Worm (Caenorhabditis elegans) whole organism, L4 larva: Measurements from ENCODE around the gene hmg-1.1.
A peak's percentile ranks its signal among the peaks of the same experiment; 100 is the strongest.

ENCODE experiments used
- D1046.2 ChIP-seq: fragments of 200-800 bp; sonication (Bioruptor generic); IDR thresholded peaks from 2 replicates; pipeline ENCODE4 v1.3.6; 2022; ENCODE audit warnings: missing genetic modification characterization, missing compliant biosample characterization
- R02D3.7 ChIP-seq: fragments of 150-350 bp; sonication (generic microtip); optimal IDR thresholded peaks from 3 replicates; lab custom pipeline; 2014; ENCODE audit warnings: missing biosample characterization, missing genetic modification characterization
- T20F7.1 ChIP-seq: fragments of 200-800 bp; sonication (Bioruptor generic); optimal IDR thresholded peaks from 2 replicates; lab custom pipeline; 2018; ENCODE audit warnings: mild to moderate bottlenecking, missing genetic modification characterization, missing compliant biosample characterization
- ZK546.5 ChIP-seq, 2 experiments: sonication (generic microtip); optimal IDR thresholded peaks; 2 replicates each; lab custom pipeline; 2017; ENCODE audit warnings: missing biosample characterization in 2 of 2, missing genetic modification characterization in 2 of 2
- aha-1 ChIP-seq: fragments of 150-350 bp; peaks from one replicate; lab custom pipeline; 2014; ENCODE audit warnings: missing biosample characterization, missing genetic modification characterization
- arid-1 ChIP-seq: fragments of 200-800 bp; sonication (Bioruptor generic); conservative IDR thresholded peaks from 2 replicates; pipeline ENCODE4 v1.3.6; 2022; ENCODE audit warnings: missing genetic modification reagents, missing genetic modification characterization, missing compliant biosample characterization
- attf-4 ChIP-seq: sonication (generic microtip); optimal IDR thresholded peaks from 3 replicates; lab custom pipeline; 2017; ENCODE audit warnings: missing biosample characterization, missing genetic modification characterization
- ceh-20 ChIP-seq: fragments of 200-800 bp; sonication (Bioruptor generic); IDR thresholded peaks from 2 replicates; pipeline ENCODE4 v1.3.6; 2022; ENCODE audit warnings: missing genetic modification reagents, missing genetic modification characterization, missing compliant biosample characterization
- ceh-28 ChIP-seq: fragments of 150-350 bp; optimal IDR thresholded peaks from 2 replicates; lab custom pipeline; 2014; ENCODE audit warnings: missing biosample characterization, missing genetic modification reagents, missing genetic modification characterization
- ceh-32 ChIP-seq: sonication (generic microtip); optimal IDR thresholded peaks from 2 replicates; lab custom pipeline; 2016; ENCODE audit warnings: mild to moderate bottlenecking, missing genetic modification characterization, missing compliant biosample characterization; ENCODE audit not compliant: poor library complexity
- ces-1 ChIP-seq: fragments of 150-350 bp; sonication (generic microtip); optimal IDR thresholded peaks from 4 replicates; lab custom pipeline; 2014; ENCODE audit warnings: missing biosample characterization, missing genetic modification reagents, missing genetic modification characterization
- cey-2 ChIP-seq: sonication (generic microtip); optimal IDR thresholded peaks from 3 replicates; lab custom pipeline; 2017; ENCODE audit warnings: missing genetic modification characterization, mild to moderate bottlenecking, missing compliant biosample characterization, antibody characterized with exemption, borderline replicate concordance; ENCODE audit not compliant: insufficient read depth
- daf-12 ChIP-seq: fragments of 150-350 bp; optimal IDR thresholded peaks from 2 replicates; lab custom pipeline; 2014; ENCODE audit warnings: missing biosample characterization, missing genetic modification reagents, missing genetic modification characterization
- daf-16 ChIP-seq, 3 experiments: sonication (generic microtip); optimal IDR thresholded peaks; 2 replicates each; lab custom pipeline; 2016 to 2017; ENCODE audit warnings: missing genetic modification characterization in 3 of 3, missing genetic modification reagents in 3 of 3, mild to moderate bottlenecking in 2 of 3, missing compliant biosample characterization in 2 of 3, missing biosample characterization in 1 of 3, moderate library complexity in 1 of 3
- dmd-6 ChIP-seq: fragments of 200-800 bp; sonication (Bioruptor generic); IDR thresholded peaks from 2 replicates; pipeline ENCODE4 v1.3.6; 2022; ENCODE audit warnings: missing genetic modification reagents, missing genetic modification characterization, missing compliant biosample characterization
- gei-8 ChIP-seq: fragments of 200-800 bp; sonication (Bioruptor generic); optimal IDR thresholded peaks from 2 replicates; lab custom pipeline; 2018; ENCODE audit warnings: mild to moderate bottlenecking, missing genetic modification characterization, missing compliant biosample characterization
- hif-1 ChIP-seq, 2 experiments: sonication (generic microtip); optimal IDR thresholded peaks; 2 replicates each; lab custom pipeline; 2016 to 2017; ENCODE audit warnings: missing compliant biosample characterization in 2 of 2, missing genetic modification characterization in 2 of 2, missing genetic modification reagents in 2 of 2, missing genotype in 2 of 2, mild to moderate bottlenecking in 1 of 2
- hlh-11 ChIP-seq: fragments of 200-800 bp; sonication (Bioruptor generic); optimal IDR thresholded peaks from 2 replicates; lab custom pipeline; 2018; ENCODE audit warnings: mild to moderate bottlenecking, missing genetic modification characterization, missing compliant biosample characterization
- hmg-1.1 ChIP-seq: fragments of 200-800 bp; sonication (Bioruptor generic); IDR thresholded peaks from 2 replicates; pipeline ENCODE4 v1.3.6; 2022; ENCODE audit warnings: missing genetic modification reagents, missing genetic modification characterization, missing compliant biosample characterization
- lin-13 ChIP-seq: fragments of 150-350 bp; optimal IDR thresholded peaks from 2 replicates; lab custom pipeline; 2014; ENCODE audit warnings: missing biosample characterization, missing genetic modification reagents, missing genetic modification characterization
- lin-15B ChIP-seq: fragments of 150-350 bp; sonication (generic microtip); optimal IDR thresholded peaks from 3 replicates; lab custom pipeline; 2014; ENCODE audit warnings: missing biosample characterization, missing genetic modification characterization
- lin-39 ChIP-seq: fragments of 150-350 bp; optimal IDR thresholded peaks from 2 replicates; lab custom pipeline; 2014; ENCODE audit warnings: missing biosample characterization, missing genetic modification reagents, missing genetic modification characterization
- lir-3 ChIP-seq: sonication (generic microtip); optimal IDR thresholded peaks from 2 replicates; lab custom pipeline; 2016; ENCODE audit warnings: mild to moderate bottlenecking, missing genetic modification characterization, missing compliant biosample characterization
- lsy-2 ChIP-seq, 2 experiments: fragments of 150-350 bp in 1 of 2; sonication (generic microtip) in 1 of 2; optimal IDR thresholded peaks; 2 replicates each; lab custom pipeline; 2014 to 2017; ENCODE audit warnings: missing biosample characterization in 2 of 2, missing genetic modification characterization in 2 of 2
- madf-5 ChIP-seq, 2 experiments: fragments of 200-800 bp; sonication (Bioruptor generic); IDR thresholded peaks; 2 replicates each; pipeline ENCODE4 v1.3.6; 2022; ENCODE audit warnings: missing compliant biosample characterization in 2 of 2, missing genetic modification characterization in 2 of 2
- madf-9 ChIP-seq: fragments of 200-800 bp; sonication (Bioruptor generic); conservative IDR thresholded peaks from 2 replicates; pipeline ENCODE4 v1.3.6; 2022; ENCODE audit warnings: missing genetic modification reagents, missing genetic modification characterization, missing compliant biosample characterization
- mdl-1 ChIP-seq, 2 experiments: fragments of 150-350 bp in 1 of 2; sonication (generic microtip) in 1 of 2; optimal IDR thresholded peaks; 2 replicates each; lab custom pipeline; 2014 to 2017; ENCODE audit warnings: missing biosample characterization in 2 of 2, missing genetic modification characterization in 2 of 2
- mxl-3 ChIP-seq: fragments of 200-800 bp; sonication (Bioruptor generic); optimal IDR thresholded peaks from 2 replicates; lab custom pipeline; 2018; ENCODE audit warnings: mild to moderate bottlenecking, missing genetic modification characterization, missing compliant biosample characterization
- nhr-11 ChIP-seq: fragments of 150-350 bp; optimal IDR thresholded peaks from 2 replicates; lab custom pipeline; 2014; ENCODE audit warnings: missing biosample characterization, missing genetic modification characterization
- nhr-111 ChIP-seq: fragments of 200-800 bp; sonication (Bioruptor generic); optimal IDR thresholded peaks from 2 replicates; lab custom pipeline; 2018; ENCODE audit warnings: mild to moderate bottlenecking, missing genetic modification characterization, missing compliant biosample characterization
- nhr-42 ChIP-seq: fragments of 200-800 bp; sonication (Bioruptor generic); IDR thresholded peaks from 2 replicates; pipeline ENCODE4 v1.3.6; 2022; ENCODE audit warnings: missing genetic modification characterization, missing compliant biosample characterization
- nhr-6 ChIP-seq: fragments of 150-350 bp; optimal IDR thresholded peaks from 2 replicates; lab custom pipeline; 2014; ENCODE audit warnings: missing biosample characterization, missing genetic modification characterization
- nhr-77 ChIP-seq: fragments of 150-350 bp; optimal IDR thresholded peaks from 2 replicates; lab custom pipeline; 2014; ENCODE audit warnings: missing biosample characterization, missing genetic modification characterization
- php-3 ChIP-seq: fragments of 200-800 bp; sonication (Bioruptor generic); IDR thresholded peaks from 2 replicates; pipeline ENCODE4 v1.3.6; 2022; ENCODE audit warnings: missing genetic modification reagents, missing genetic modification characterization, missing compliant biosample characterization
- pqm-1 ChIP-seq: sonication (generic microtip); optimal IDR thresholded peaks from 2 replicates; lab custom pipeline; 2017; ENCODE audit warnings: missing biosample characterization, missing genetic modification characterization
- rbr-2 ChIP-seq: sonication (generic microtip); optimal IDR thresholded peaks from 2 replicates; lab custom pipeline; 2016; ENCODE audit warnings: missing genotype, missing genetic modification characterization, missing compliant biosample characterization
- saeg-2 ChIP-seq: fragments of 200-800 bp; sonication (Bioruptor generic); IDR thresholded peaks from 2 replicates; pipeline ENCODE4 v1.3.6; 2022; ENCODE audit warnings: missing genetic modification reagents, missing genetic modification characterization, missing compliant biosample characterization
- set-16 ChIP-seq: fragments of 200-800 bp; sonication (Bioruptor generic); IDR thresholded peaks from 2 replicates; pipeline ENCODE4 v1.3.6; 2022; ENCODE audit warnings: missing genetic modification reagents, missing genetic modification characterization, missing compliant biosample characterization
- skn-1 ChIP-seq: fragments of 150-350 bp; optimal IDR thresholded peaks from 2 replicates; lab custom pipeline; 2014; ENCODE audit warnings: missing biosample characterization, missing genetic modification characterization
- spr-1 ChIP-seq: sonication (generic microtip); optimal IDR thresholded peaks from 2 replicates; lab custom pipeline; 2016; ENCODE audit warnings: mild to moderate bottlenecking, missing genetic modification characterization, missing compliant biosample characterization
- spr-3 ChIP-seq: fragments of 200-800 bp; sonication (Bioruptor generic); optimal IDR thresholded peaks from 2 replicates; lab custom pipeline; 2018; ENCODE audit warnings: mild to moderate bottlenecking, missing genetic modification characterization, missing compliant biosample characterization
- unc-130 ChIP-seq: sonication (generic microtip); optimal IDR thresholded peaks from 2 replicates; lab custom pipeline; 2016; ENCODE audit warnings: missing genetic modification reagents, missing genetic modification characterization, missing compliant biosample characterization
- unc-39 ChIP-seq: sonication (generic microtip); optimal IDR thresholded peaks from 2 replicates; lab custom pipeline; 2017; ENCODE audit warnings: missing biosample characterization, missing genetic modification characterization
- vab-7 ChIP-seq: fragments of 200-800 bp; sonication (Bioruptor generic); IDR thresholded peaks from 2 replicates; pipeline ENCODE4 v1.3.6; 2022; ENCODE audit warnings: missing genetic modification reagents, missing genetic modification characterization, missing compliant biosample characterization
- zag-1 ChIP-seq: fragments of 150-350 bp; optimal IDR thresholded peaks from 2 replicates; lab custom pipeline; 2014; ENCODE audit warnings: missing biosample characterization, missing genetic modification characterization
- zip-11 ChIP-seq: fragments of 200-800 bp; sonication (Bioruptor generic); IDR thresholded peaks from 2 replicates; pipeline ENCODE4 v1.3.6; 2022; ENCODE audit warnings: missing genetic modification characterization, missing compliant biosample characterization
- zip-2 ChIP-seq: fragments of 150-350 bp; optimal IDR thresholded peaks from 2 replicates; lab custom pipeline; 2014; ENCODE audit warnings: missing biosample characterization, missing genetic modification characterization
- ztf-7 ChIP-seq: fragments of 150-350 bp; optimal IDR thresholded peaks from 2 replicates; lab custom pipeline; 2014; ENCODE audit warnings: missing biosample characterization, missing genetic modification characterization

hmg-1.1 gene

DNA sequence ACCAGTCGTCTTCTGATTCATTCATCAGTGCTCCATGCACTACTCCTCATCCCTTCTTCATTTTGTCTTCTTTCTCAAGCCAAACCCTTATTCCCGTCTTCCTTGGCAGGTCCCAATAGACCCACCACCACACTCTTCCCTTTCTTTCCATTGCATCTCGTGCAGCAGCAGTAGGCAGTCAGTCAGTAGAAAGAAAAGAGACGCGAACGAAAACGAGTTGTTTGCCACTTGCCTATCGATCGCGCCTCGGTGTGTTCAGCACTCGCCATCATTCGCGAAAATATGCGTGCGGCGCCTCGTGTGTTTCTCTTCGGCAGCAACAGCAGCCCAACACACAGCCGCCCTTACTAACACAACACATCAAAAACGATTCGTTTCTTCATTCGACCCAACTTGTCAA, 1.0 kb upstream of the hmg-1.1 start (continued):
- TF ChIP-seq mxl-3: peak; percentile 89
- TF ChIP-seq nhr-11 (tag; lab: Kevin White, UChicago): peak; percentile 53
- no peak for TF ChIP-seq vab-7 (GFP tag; lab: Robert Waterston, UW)
- TF ChIP-seq madf-9 (GFP tag; lab: Robert Waterston, UW): peak; percentile 45; the same call in 1 of the 2 replicates
- TF ChIP-seq mdl-1 (tag; optimal IDR thresholded peaks at IDR 0.05; lab: Kevin White, UChicago): peak; percentile 7 to 89
- no peak for TF ChIP-seq nhr-111 (GFP tag; lab: Kevin White, UChicago)
- peak; percentile 5; the same call in 1 of the 2 replicates for TF ChIP-seq nhr-42
- 0 out of 2 replicates have a peak, but pooled peaks have one; percentile 7 for TF ChIP-seq php-3 (GFP tag; lab: Robert Waterston, UW)
- TF ChIP-seq daf-16 (GFP tag; optimal IDR thresholded peaks at IDR 0.05; lab: Kevin White, UChicago): no peak
- TF ChIP-seq daf-16 (tag; optimal IDR thresholded peaks at IDR 0.05; lab: Kevin White, UChicago): peak; percentile 57
- peak in 1 of 2 experiments; percentile 38 for TF ChIP-seq hif-1 (tag; optimal IDR thresholded peaks at IDR 0.05; lab: Kevin White, UChicago)
- peak; percentile 75 for TF ChIP-seq nhr-77 (tag; lab: Kevin White, UChicago)
- peak; percentile 99 for TF ChIP-seq aha-1 (tag; lab: Kevin White, UChicago)
- TF ChIP-seq set-16 (GFP tag; lab: Robert Waterston, UW): peak; percentile 5; the same call in 1 of the 2 replicates
- TF ChIP-seq ceh-28 (tag; lab: Kevin White, UChicago): peak; percentile 50
- TF ChIP-seq lin-15B (tag; lab: Kevin White, UChicago): no peak
- peak; percentile 88 for TF ChIP-seq hmg-1.1
- peak; percentile 72 for TF ChIP-seq hlh-11

DNA sequence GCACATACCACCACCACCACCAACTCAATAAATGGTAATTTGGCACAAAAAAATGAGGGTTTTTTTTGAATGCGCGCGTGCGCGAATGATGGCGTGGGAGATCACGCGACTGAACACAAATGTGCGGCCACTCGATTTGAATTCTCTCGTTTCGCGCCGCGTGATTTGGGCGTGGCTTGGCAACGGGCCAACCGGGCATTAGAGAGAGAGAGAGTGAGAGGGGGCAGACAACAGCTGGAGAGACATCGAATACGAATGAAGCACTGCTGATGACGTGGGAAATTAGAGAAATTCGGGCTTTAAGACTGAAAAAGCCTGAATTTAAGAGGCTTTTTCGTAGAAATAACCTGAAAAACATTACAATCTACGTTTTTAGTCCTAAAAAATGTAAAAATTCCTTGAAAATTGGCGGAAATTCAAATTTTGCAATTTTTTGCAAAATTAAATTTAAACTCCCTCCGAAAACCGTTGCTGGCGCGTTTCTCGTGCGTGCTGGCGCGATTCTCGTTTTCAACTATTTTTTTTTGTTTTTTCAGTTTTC, 975 bp downstream of the hmg-1.1 start:
- no peak for TF ChIP-seq zip-11 (GFP tag; lab: Robert Waterston, UW)
- TF ChIP-seq ZK546.5 (tag; optimal IDR thresholded peaks at IDR 0.05; lab: Kevin White, UChicago): peak in 1 of 2 experiments; percentile 37
- TF ChIP-seq ceh-32 (tag; lab: Kevin White, UChicago): peak; percentile 29
- no peak for TF ChIP-seq pqm-1
- no peak for TF ChIP-seq unc-39 (tag; lab: Kevin White, UChicago)
- peak; percentile 19 for TF ChIP-seq lin-15B (tag; lab: Kevin White, UChicago)
- 0 out of 2 replicates have a peak, but pooled peaks have one; percentile 13 for TF ChIP-seq D1046.2 (GFP tag; lab: Robert Waterston, UW)
- TF ChIP-seq zag-1 (tag; lab: Kevin White, UChicago): no peak
- no peak for TF ChIP-seq skn-1
- TF ChIP-seq saeg-2 (GFP tag; lab: Robert Waterston, UW): 0 out of 2 replicates have a peak, but pooled peaks have one; percentile 40
- TF ChIP-seq R02D3.7 (tag; lab: Kevin White, UChicago): no peak
- TF ChIP-seq T20F7.1: peak; percentile 88
- TF ChIP-seq zip-2 (tag; lab: Kevin White, UChicago): peak; percentile 66
- TF ChIP-seq mxl-3: peak; percentile 91
- TF ChIP-seq ztf-7 (tag; lab: Kevin White, UChicago): no peak
- no peak for TF ChIP-seq lin-39 (tag; lab: Kevin White, UChicago)
- TF ChIP-seq spr-1: peak; percentile 93
- TF ChIP-seq madf-5 (GFP tag; IDR thresholded peaks at IDR 0.05; lab: Robert Waterston, UW): peak; percentile 27 to 48; a peak in 1 of 4 replicates
- TF ChIP-seq ceh-20 (GFP tag; lab: Robert Waterston, UW): peak; percentile 89
- peak; percentile 92 for TF ChIP-seq hmg-1.1
- peak; percentile 89 for TF ChIP-seq lin-13 (GFP tag; lab: Kevin White, UChicago)
- peak; percentile 90 for TF ChIP-seq dmd-6 (GFP tag; lab: Robert Waterston, UW)
- TF ChIP-seq nhr-6 (tag; lab: Kevin White, UChicago): peak; percentile 82
- TF ChIP-seq lsy-2 (tag; optimal IDR thresholded peaks at IDR 0.05; lab: Kevin White, UChicago): peak; percentile 49 to 84
- peak; percentile 96 for TF ChIP-seq rbr-2 (tag; lab: Kevin White, UChicago)
- TF ChIP-seq lir-3 (tag; lab: Kevin White, UChicago): peak; percentile 79
- no peak for TF ChIP-seq ces-1 (GFP tag; lab: Kevin White, UChicago)
- peak; percentile 63 for TF ChIP-seq unc-130
- peak; percentile 83 for TF ChIP-seq arid-1 (GFP tag; lab: Robert Waterston, UW)
- TF ChIP-seq cey-2 (tag; lab: Kevin White, UChicago): no peak
- TF ChIP-seq spr-3: peak; percentile 86
- no peak for TF ChIP-seq attf-4 (tag; lab: Kevin White, UChicago)
- TF ChIP-seq gei-8 (GFP tag; lab: Kevin White, UChicago): peak; percentile 80
- TF ChIP-seq daf-12: no peak
- peak; percentile 71 to 93 for TF ChIP-seq hif-1 (tag; optimal IDR thresholded peaks at IDR 0.05; lab: Kevin White, UChicago)
